Worm (Caenorhabditis elegans): ENCODE results near the gene T06C12.11.

T06C12.11 gene

ce11 chrV:15873762-15874161 lies 19.0 kb upstream of the T06C12.11 start (continued):
- TF ChIP-seq ceh-48 (tag; optimal IDR thresholded peaks at IDR 0.05) = peak; percentile 99
- peak; percentile 99 for TF ChIP-seq ztf-16 (tag; optimal IDR thresholded peaks at IDR 0.05)
- TF ChIP-seq F13H6.1 (tag; optimal IDR thresholded peaks at IDR 0.05) = peak; percentile 98
- peak; percentile 97 for TF ChIP-seq elt-4 (tag; optimal IDR thresholded peaks at IDR 0.05)
- TF ChIP-seq ahr-1 (tag; optimal IDR thresholded peaks at IDR 0.05) = peak; percentile 98
- TF ChIP-seq unc-42 (tag; optimal IDR thresholded peaks at IDR 0.05) = peak; percentile 86
- peak; percentile 91 for TF ChIP-seq odd-2 (tag; optimal IDR thresholded peaks at IDR 0.05)
- no peak for TF ChIP-seq nhr-11 (tag; optimal IDR thresholded peaks at IDR 0.05)
- peak; percentile 99 for TF ChIP-seq ref-2 (tag; optimal IDR thresholded peaks at IDR 0.05)
- TF ChIP-seq unc-3 (GFP tag; conservative IDR thresholded peaks at IDR 0.05) = peak; percentile 99
- TF ChIP-seq unc-3 (tag; optimal IDR thresholded peaks at IDR 0.05) = peak; percentile 99
- peak; percentile 99 for TF ChIP-seq ceh-14 (tag; optimal IDR thresholded peaks at IDR 0.05)
- peak; percentile 94 for TF ChIP-seq mec-3 (tag; optimal IDR thresholded peaks at IDR 0.05; ENCODE audit: borderline replicate concordance)
- peak; percentile 99 for TF ChIP-seq unc-86 (tag; optimal IDR thresholded peaks at IDR 0.05)
- TF ChIP-seq pag-3 (tag; optimal IDR thresholded peaks at IDR 0.05; ENCODE audit: borderline replicate concordance) = peak; percentile 96
- peak; percentile 98 for TF ChIP-seq ceh-2 (tag; optimal IDR thresholded peaks at IDR 0.05)
- peak; percentile 94 for TF ChIP-seq zip-5 (tag; optimal IDR thresholded peaks at IDR 0.05)

DNA sequence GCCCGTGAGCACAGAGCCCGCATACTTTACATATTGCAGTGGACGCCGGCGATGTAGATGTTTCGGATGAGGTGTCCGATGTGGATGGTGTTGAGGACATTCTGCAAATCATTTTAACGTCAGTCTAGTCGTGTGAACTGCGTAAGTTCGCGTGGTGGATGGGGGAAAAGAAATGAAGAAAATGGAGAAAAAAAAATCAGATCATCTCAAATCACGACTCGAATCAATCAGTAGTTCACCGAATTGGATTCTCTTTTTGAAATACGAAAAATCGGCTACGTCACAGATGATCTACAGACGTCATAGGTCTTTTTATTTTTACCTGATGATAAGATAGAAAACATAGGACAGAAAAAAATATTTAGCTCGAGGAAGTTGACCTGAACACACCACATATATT lies 16.5 kb upstream of the T06C12.11 start, which contains the start of gene nhr-102:
Gene nhr-102 (minus strand): TSS at position 101 of the 400 bp plus-strand sequence.
- TF ChIP-seq nhr-232 (tag; optimal IDR thresholded peaks at IDR 0.05) = no peak
- no peak for TF ChIP-seq mec-3 (tag; optimal IDR thresholded peaks at IDR 0.05; ENCODE audit: borderline replicate concordance)
- no peak for TF ChIP-seq ceh-9 (tag; optimal IDR thresholded peaks at IDR 0.05)
- no peak for TF ChIP-seq pag-3 (tag; optimal IDR thresholded peaks at IDR 0.05; ENCODE audit: borderline replicate concordance)
- TF ChIP-seq ceh-48 (tag; optimal IDR thresholded peaks at IDR 0.05) = no peak
- no peak for TF ChIP-seq pha-2 (tag; optimal IDR thresholded peaks at IDR 0.05)
- TF ChIP-seq lin-11 (tag; optimal IDR thresholded peaks at IDR 0.05) = no peak
- no peak for TF ChIP-seq ceh-45 (GFP tag; IDR thresholded peaks at IDR 0.05)
- no peak for TF ChIP-seq sox-2 (GFP tag; IDR thresholded peaks at IDR 0.05)
- no peak for TF ChIP-seq unc-42 (tag; optimal IDR thresholded peaks at IDR 0.05)
- TF ChIP-seq unc-55 (GFP tag; optimal IDR thresholded peaks at IDR 0.05) = no peak
- TF ChIP-seq madf-2 (tag; optimal IDR thresholded peaks at IDR 0.05) = no peak
- no peak for TF ChIP-seq Y22D7AL.16 (tag; optimal IDR thresholded peaks at IDR 0.05)

ce11 chrV:15879508-15879907 lies 13.3 kb upstream of the T06C12.11 start, which contains the start of gene nhr-84:
Gene nhr-84 (minus strand): TSS chrV:15879608.
- no peak for TF ChIP-seq lim-6 (tag; optimal IDR thresholded peaks at IDR 0.05)
- TF ChIP-seq ceh-31 (tag; optimal IDR thresholded peaks at IDR 0.05) = no peak
- TF ChIP-seq sdc-2 (tag; optimal IDR thresholded peaks at IDR 0.05) = no peak
- no peak for TF ChIP-seq ceh-19 (GFP tag; optimal IDR thresholded peaks at IDR 0.05)
- no peak for TF ChIP-seq dve-1 (tag; optimal IDR thresholded peaks at IDR 0.05)
- no peak for TF ChIP-seq zip-5 (tag; optimal IDR thresholded peaks at IDR 0.05)
- no peak for TF ChIP-seq ceh-18 (tag; optimal IDR thresholded peaks at IDR 0.05)
- no peak for TF ChIP-seq sox-4 (tag; optimal IDR thresholded peaks at IDR 0.05)
- no peak for TF ChIP-seq gmeb-2 (tag; optimal IDR thresholded peaks at IDR 0.05)
- no peak for TF ChIP-seq madf-2 (tag; optimal IDR thresholded peaks at IDR 0.05)
- TF ChIP-seq unc-3 (GFP tag; conservative IDR thresholded peaks at IDR 0.05) = no peak
- TF ChIP-seq unc-3 (tag; optimal IDR thresholded peaks at IDR 0.05) = no peak
- no peak for TF ChIP-seq pha-4 (tag; optimal IDR thresholded peaks at IDR 0.05)
- no peak for TF ChIP-seq tbx-7 (tag; optimal IDR thresholded peaks at IDR 0.05)
- no peak for TF ChIP-seq ceh-24 (tag; optimal IDR thresholded peaks at IDR 0.05)
- no peak for TF ChIP-seq F13H6.1 (tag; optimal IDR thresholded peaks at IDR 0.05)
- no peak for TF ChIP-seq rnt-1 (tag; optimal IDR thresholded peaks at IDR 0.05)
- no peak for TF ChIP-seq pha-2 (tag; optimal IDR thresholded peaks at IDR 0.05)
- no peak for TF ChIP-seq nfya-1 (tag; optimal IDR thresholded peaks at IDR 0.05)

All from whole organism, late embryonic.